Fruit fly (Drosophila melanogaster): ENCODE measurements around the gene Rab5.

DNA sequence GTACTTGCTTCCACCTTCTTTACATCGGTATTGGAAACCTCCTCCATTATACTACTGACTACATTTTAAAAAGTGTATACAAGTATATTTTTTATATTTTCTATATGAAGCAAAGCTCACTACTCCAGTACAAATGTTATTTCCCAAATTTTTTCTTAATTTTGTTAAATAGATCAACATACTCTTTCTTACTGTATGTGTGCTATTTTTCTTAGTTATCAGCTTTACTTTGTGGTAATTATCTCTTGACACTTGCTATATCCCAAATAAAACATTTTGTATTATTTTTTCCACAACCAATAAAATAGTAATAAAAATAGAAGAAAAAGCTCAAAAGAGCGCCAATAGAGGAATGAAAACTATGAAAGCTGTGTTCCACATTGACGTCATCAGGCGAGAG is 25.5 kb upstream of the Rab5 start, which contains the start of gene CG43750:
- TF ChIP-seq pan (optimal IDR thresholded peaks at IDR 0.05) (no peak), CG8478 (optimal IDR thresholded peaks at IDR 0.05) (no peak), psq (optimal IDR thresholded peaks at IDR 0.05) (no peak), usp (GFP tag; optimal IDR thresholded peaks at IDR 0.05) (no peak), EcR (GFP tag; optimal IDR thresholded peaks at IDR 0.05) (no peak)
